Fruit fly (Drosophila melanogaster): ENCODE results near the gene loh.

The loh gene

dm6 chr2L:10468388-10468787, 26.1 kb downstream of the loh start (continued):
- TF ChIP-seq CG2875 (GFP tag; optimal IDR thresholded peaks at IDR 0.05): peak; percentile 24
- TF ChIP-seq pan (optimal IDR thresholded peaks at IDR 0.05): no peak
- TF ChIP-seq pan (GFP tag; optimal IDR thresholded peaks at IDR 0.05 in 1 of 2, IDR thresholded peaks at IDR 0.05 in 1 of 2): peak in 1 of 2 experiments; percentile 71
- TF ChIP-seq CG13287 (GFP tag; IDR thresholded peaks at IDR 0.05; ENCODE audit: partially characterized antibody): no peak
- TF ChIP-seq lov (optimal IDR thresholded peaks at IDR 0.05): no peak
- TF ChIP-seq lov (GFP tag; IDR thresholded peaks at IDR 0.05): no peak
- no peak for TF ChIP-seq Hsf (GFP tag; optimal IDR thresholded peaks at IDR 0.05)
- TF ChIP-seq tap (tag; optimal IDR thresholded peaks at IDR 0.05): peak; percentile 71
- no peak for TF ChIP-seq NK7.1 (GFP tag; optimal IDR thresholded peaks at IDR 0.05)
- no peak for TF ChIP-seq h (optimal IDR thresholded peaks at IDR 0.05)
- peak; percentile 28 for TF ChIP-seq CG5180 (GFP tag; optimal IDR thresholded peaks at IDR 0.05)
- peak; percentile 11 for TF ChIP-seq chn (GFP tag; optimal IDR thresholded peaks at IDR 0.05)
- peak; percentile 8 for TF ChIP-seq CG16863 (GFP tag; optimal IDR thresholded peaks at IDR 0.05)
- no peak for TF ChIP-seq Hr39 (optimal IDR thresholded peaks at IDR 0.05)
- no peak for TF ChIP-seq CG4707 (GFP tag; optimal IDR thresholded peaks at IDR 0.05)
- TF ChIP-seq ase (GFP tag; IDR thresholded peaks at IDR 0.05): peak; percentile 58; the same call in 1 of the 3 replicates
- no peak for TF ChIP-seq rib (GFP tag; IDR thresholded peaks at IDR 0.05)
- peak; percentile 63 for TF ChIP-seq Atf6 (GFP tag; IDR thresholded peaks at IDR 0.05)
- TF ChIP-seq CG13894 (tag; optimal IDR thresholded peaks at IDR 0.05): no peak
- no peak for TF ChIP-seq fd64A (GFP tag; optimal IDR thresholded peaks at IDR 0.05)
- TF ChIP-seq run (tag; optimal IDR thresholded peaks at IDR 0.05): no peak
- no peak for TF ChIP-seq CG6272 (GFP tag; IDR thresholded peaks at IDR 0.05)
- peak; percentile 67 for TF ChIP-seq CG13424 (tag; optimal IDR thresholded peaks at IDR 0.05)
- peak; percentile 60 for TF ChIP-seq CG15514 (GFP tag; optimal IDR thresholded peaks at IDR 0.05)
- TF ChIP-seq CG30403 (GFP tag; optimal IDR thresholded peaks at IDR 0.05): peak; percentile 59
- TF ChIP-seq pros (GFP tag; optimal IDR thresholded peaks at IDR 0.05): no peak
- TF ChIP-seq H15 (GFP tag; IDR thresholded peaks at IDR 0.05): peak; percentile 50; the same call in 1 of the 3 replicates
- peak; percentile 34 for TF ChIP-seq CG17568 (GFP tag; optimal IDR thresholded peaks at IDR 0.05)
- TF ChIP-seq lab (GFP tag; optimal IDR thresholded peaks at IDR 0.05): peak; percentile 79
- peak; percentile 50 for TF ChIP-seq oc (tag; optimal IDR thresholded peaks at IDR 0.05)
- TF ChIP-seq chm (GFP tag; IDR thresholded peaks at IDR 0.05): 0 out of 2 replicates have a peak, but pooled peaks have one; percentile 55
- TF ChIP-seq CG14667 (GFP tag; IDR thresholded peaks at IDR 0.05): no peak; the same call in 1 of the 2 replicates
- TF ChIP-seq HmgZ (tag; optimal IDR thresholded peaks at IDR 0.05): peak; percentile 15
- TF ChIP-seq CG10209 (GFP tag; optimal IDR thresholded peaks at IDR 0.05): peak; percentile 39
- no peak for TF ChIP-seq bbx (GFP tag; IDR thresholded peaks at IDR 0.05; ENCODE audit: partially characterized antibody)
- TF ChIP-seq disco-r (GFP tag; optimal IDR thresholded peaks at IDR 0.05): no peak
- TF ChIP-seq MBD-R2 (GFP tag; IDR thresholded peaks at IDR 0.05): no peak
- TF ChIP-seq Med (GFP tag): peak; percentile 88
- TF ChIP-seq CG8765 (GFP tag; IDR thresholded peaks at IDR 0.05): no peak
- no peak for TF ChIP-seq vfl (GFP tag; optimal IDR thresholded peaks at IDR 0.05)
- no peak for TF ChIP-seq CrebB (tag; optimal IDR thresholded peaks at IDR 0.05)
- TF ChIP-seq CG11504 (tag; optimal IDR thresholded peaks at IDR 0.05): peak; percentile 75
- TF ChIP-seq Oaz (GFP tag; IDR thresholded peaks at IDR 0.05): no peak
- no peak for TF ChIP-seq CG2116 (GFP tag; optimal IDR thresholded peaks at IDR 0.05)
- TF ChIP-seq ap (GFP tag; IDR thresholded peaks at IDR 0.05): no peak
- no peak for TF ChIP-seq CHES-1-like (GFP tag; optimal IDR thresholded peaks at IDR 0.05)
- peak; percentile 62 for TF ChIP-seq CG1603 (tag; optimal IDR thresholded peaks at IDR 0.05)
- TF ChIP-seq wdn (GFP tag; IDR thresholded peaks at IDR 0.05): no peak
- peak; percentile 26 for TF ChIP-seq bab2 (GFP tag; optimal IDR thresholded peaks at IDR 0.05)
- TF ChIP-seq bowl (GFP tag; IDR thresholded peaks at IDR 0.05): peak; percentile 28; the same call in 1 of the 2 replicates
- no peak for TF ChIP-seq pita (GFP tag; optimal IDR thresholded peaks at IDR 0.05)
- TF ChIP-seq abd-A (tag; optimal IDR thresholded peaks at IDR 0.05): no peak
